Worm (Caenorhabditis elegans) whole organism, L1 larva: ENCODE data around the gene Y48C3A.18.

Source experiments
- C34B4.2 ChIP-seq: sonication (generic microtip); optimal IDR thresholded peaks from 2 replicates; lab custom pipeline; 2017; ENCODE audit warnings: mild to moderate bottlenecking, missing genetic modification characterization, missing compliant biosample characterization
- ceh-8 ChIP-seq: fragments of 200-800 bp; sonication (Bioruptor generic); optimal IDR thresholded peaks from 2 replicates; lab custom pipeline; 2018; ENCODE audit warnings: mild to moderate bottlenecking, missing genetic modification characterization, moderate library complexity, missing compliant biosample characterization
- ceh-88 ChIP-seq: fragments of 200-800 bp; sonication (Bioruptor generic); IDR thresholded peaks from 2 replicates; pipeline ENCODE4 v1.3.6; 2022; ENCODE audit warnings: missing genetic modification characterization, missing compliant biosample characterization
- dpl-1 ChIP-seq, 3 experiments: fragments of 150-350 bp in 2 of 3; sonication (generic microtip) in 1 of 3; optimal IDR thresholded peaks; 2 replicates each; lab custom pipeline; 2014 to 2017; ENCODE audit warnings: missing biosample characterization in 3 of 3, missing genetic modification characterization in 3 of 3, missing genetic modification reagents in 3 of 3
- dsc-1 ChIP-seq: sonication (generic microtip); optimal IDR thresholded peaks from 2 replicates; lab custom pipeline; 2016; ENCODE audit warnings: mild to moderate bottlenecking, missing genetic modification characterization, missing compliant biosample characterization
- efl-1 ChIP-seq, 4 experiments: fragments of 150-350 bp; optimal IDR thresholded peaks in 3 of 4; peaks in 1 of 4; 1 replicate in 1 of 4; 2 replicates in 3 of 4; lab custom pipeline; 2014; ENCODE audit warnings: missing biosample characterization in 2 of 4, missing genetic modification characterization in 2 of 4, missing genetic modification reagents in 2 of 4
- egl-13 ChIP-seq: sonication (generic microtip); optimal IDR thresholded peaks from 2 replicates; lab custom pipeline; 2016; ENCODE audit warnings: missing genotype, missing genetic modification reagents, missing genetic modification characterization, missing compliant biosample characterization
- elt-2 ChIP-seq: sonication (generic microtip); optimal IDR thresholded peaks from 2 replicates; lab custom pipeline; 2016; ENCODE audit warnings: missing genetic modification characterization, mild to moderate bottlenecking, inconsistent platforms, missing compliant biosample characterization, missing genetic modification reagents
- elt-3 ChIP-seq, 6 experiments: fragments of 150-350 bp in 1 of 6; sonication (generic microtip); optimal IDR thresholded peaks; 2 replicates each; lab custom pipeline; 2017 to 2018; ENCODE audit warnings: missing biosample characterization in 6 of 6, missing genetic modification characterization in 6 of 6, inconsistent platforms in 1 of 6
- fkh-8 ChIP-seq: sonication (generic microtip); optimal IDR thresholded peaks from 2 replicates; lab custom pipeline; 2016; ENCODE audit warnings: mild to moderate bottlenecking, missing genetic modification characterization, missing compliant biosample characterization
- hlh-4 ChIP-seq: sonication (generic microtip); optimal IDR thresholded peaks from 2 replicates; lab custom pipeline; 2016; ENCODE audit warnings: mild to moderate bottlenecking, missing genetic modification characterization, missing compliant biosample characterization
- isw-1 ChIP-seq: fragments of 200-800 bp; sonication (Bioruptor generic); IDR thresholded peaks from 2 replicates; pipeline ENCODE4 v1.3.6; 2022; ENCODE audit warnings: missing genetic modification characterization, missing compliant biosample characterization
- lin-13 ChIP-seq: fragments of 150-350 bp; optimal IDR thresholded peaks from 2 replicates; lab custom pipeline; 2014; ENCODE audit warnings: missing biosample characterization, missing genetic modification reagents, missing genetic modification characterization
- lin-14 ChIP-seq: fragments of 200-800 bp; sonication (Bioruptor generic); optimal IDR thresholded peaks from 2 replicates; lab custom pipeline; 2018; ENCODE audit warnings: mild to moderate bottlenecking, missing genetic modification characterization, moderate library complexity, missing compliant biosample characterization
- lin-15B ChIP-seq: fragments of 150-350 bp; sonication (generic microtip); optimal IDR thresholded peaks from 3 replicates; lab custom pipeline; 2014; ENCODE audit warnings: missing biosample characterization, missing genetic modification characterization
- lin-35 ChIP-seq, 2 experiments: fragments of 150-350 bp; optimal IDR thresholded peaks; 2 replicates each; lab custom pipeline; 2014; ENCODE audit warnings: missing biosample characterization in 2 of 2, missing genetic modification characterization in 2 of 2, missing genetic modification reagents in 2 of 2
- lin-39 ChIP-seq: fragments of 150-350 bp; optimal IDR thresholded peaks from 2 replicates; lab custom pipeline; 2014; ENCODE audit warnings: missing biosample characterization, missing genetic modification reagents, missing genetic modification characterization
- lsy-2 ChIP-seq, 2 experiments: fragments of 150-350 bp; optimal IDR thresholded peaks; 2 replicates each; lab custom pipeline; 2014; ENCODE audit warnings: missing biosample characterization in 2 of 2, missing genetic modification characterization in 2 of 2
- mab-9 ChIP-seq: fragments of 200-800 bp; sonication (Bioruptor generic); IDR thresholded peaks from 2 replicates; pipeline ENCODE4 v1.3.6; 2022; ENCODE audit warnings: missing genetic modification reagents, missing genetic modification characterization, missing compliant biosample characterization
- mef-2 ChIP-seq: fragments of 150-350 bp; optimal IDR thresholded peaks from 2 replicates; lab custom pipeline; 2014; ENCODE audit warnings: missing biosample characterization, missing genetic modification characterization
- nhr-12 ChIP-seq: sonication (generic microtip); optimal IDR thresholded peaks from 2 replicates; lab custom pipeline; 2017; ENCODE audit warnings: missing biosample characterization, missing genetic modification characterization
- nhr-19 ChIP-seq: fragments of 200-800 bp; sonication (Bioruptor generic); conservative IDR thresholded peaks from 2 replicates; pipeline ENCODE4 v1.3.6; 2022; ENCODE audit warnings: missing genetic modification characterization, missing compliant biosample characterization
- nhr-20 ChIP-seq: sonication (generic microtip); optimal IDR thresholded peaks from 2 replicates; lab custom pipeline; 2016; ENCODE audit warnings: mild to moderate bottlenecking, missing genetic modification characterization, missing compliant biosample characterization
- nhr-237 ChIP-seq: fragments of 150-350 bp; optimal IDR thresholded peaks from 2 replicates; lab custom pipeline; 2014; ENCODE audit warnings: missing biosample characterization, missing genetic modification characterization
- nhr-76 ChIP-seq: sonication (generic microtip); optimal IDR thresholded peaks from 2 replicates; lab custom pipeline; 2017; ENCODE audit warnings: missing biosample characterization, missing genetic modification characterization
- nhr-85 ChIP-seq: sonication (generic microtip); peaks from one replicate; lab custom pipeline; 2016; ENCODE audit warnings: missing genetic modification characterization, inconsistent platforms, missing compliant biosample characterization
- pqm-1 ChIP-seq: sonication (generic microtip); optimal IDR thresholded peaks from 3 replicates; lab custom pipeline; 2017; ENCODE audit warnings: missing biosample characterization, missing genetic modification characterization
- rnt-1 ChIP-seq: sonication (generic microtip); optimal IDR thresholded peaks from 2 replicates; lab custom pipeline; 2016; ENCODE audit warnings: mild to moderate bottlenecking, missing genetic modification characterization, moderate library complexity, missing compliant biosample characterization
- skn-1 ChIP-seq: fragments of 150-350 bp; optimal IDR thresholded peaks from 2 replicates; lab custom pipeline; 2014; ENCODE audit warnings: missing biosample characterization, missing genetic modification characterization
- snpc-4 ChIP-seq: fragments of 150-350 bp; optimal IDR thresholded peaks from 2 replicates; lab custom pipeline; 2014; ENCODE audit warnings: missing biosample characterization, missing genetic modification characterization
- sptf-1 ChIP-seq: fragments of 150-350 bp; optimal IDR thresholded peaks from 2 replicates; lab custom pipeline; 2014; ENCODE audit warnings: missing biosample characterization, missing genetic modification characterization
- tbx-2 ChIP-seq: sonication (generic microtip); optimal IDR thresholded peaks from 2 replicates; lab custom pipeline; 2016; ENCODE audit warnings: missing genetic modification characterization, missing compliant biosample characterization
- unc-62 ChIP-seq: fragments of 150-350 bp; optimal IDR thresholded peaks from 2 replicates; lab custom pipeline; 2014; ENCODE audit warnings: missing biosample characterization, missing genetic modification reagents, missing genetic modification characterization
- unc-86 ChIP-seq: sonication (generic microtip); optimal IDR thresholded peaks from 2 replicates; lab custom pipeline; 2016; ENCODE audit warnings: missing genetic modification characterization, missing compliant biosample characterization
- xbp-1 ChIP-seq: sonication (generic microtip); optimal IDR thresholded peaks from 2 replicates; lab custom pipeline; 2016; ENCODE audit warnings: missing genetic modification characterization, missing compliant biosample characterization
- zag-1 ChIP-seq: fragments of 150-350 bp; optimal IDR thresholded peaks from 2 replicates; lab custom pipeline; 2014; ENCODE audit warnings: missing biosample characterization, missing genetic modification characterization
- zip-4 ChIP-seq: fragments of 200-800 bp; sonication (Bioruptor generic); optimal IDR thresholded peaks from 2 replicates; lab custom pipeline; 2018; ENCODE audit warnings: mild to moderate bottlenecking, missing genetic modification characterization, moderate library complexity, missing compliant biosample characterization
- ztf-11 ChIP-seq, 2 experiments: sonication (generic microtip); optimal IDR thresholded peaks; 2 replicates each; lab custom pipeline; 2016 to 2017; ENCODE audit warnings: missing genetic modification characterization in 2 of 2, missing biosample characterization in 1 of 2, missing compliant biosample characterization in 1 of 2

Y48C3A.18 gene

DNA sequence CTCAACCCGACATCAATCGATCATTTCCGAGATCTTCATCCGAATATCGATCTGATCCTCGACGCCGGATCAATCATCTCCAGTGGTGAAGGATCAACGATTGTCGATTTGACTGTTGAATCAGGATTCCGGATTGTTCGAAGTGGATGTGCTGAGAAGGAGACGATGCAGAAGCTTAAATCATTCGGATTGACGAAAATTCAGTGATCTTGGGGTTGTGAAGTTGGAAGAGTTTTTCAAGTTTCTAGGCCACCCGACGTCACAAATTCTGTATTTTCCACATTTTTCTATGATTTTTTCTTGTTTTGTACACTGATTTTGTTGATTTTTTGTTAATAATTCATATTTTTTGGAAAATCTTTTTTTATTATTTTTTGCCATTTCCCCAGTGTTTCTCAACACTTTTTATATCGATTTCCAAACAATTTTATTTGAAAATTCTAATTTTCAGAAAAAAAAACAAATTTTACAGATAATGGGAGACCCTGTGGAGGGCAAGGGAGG is 2.2 kb downstream of the Y48C3A.18 start, which contains the start of gene Y48E1C.1:
Gene Y48E1C.1 (plus strand): TSS at position 454 of the 504 bp plus-strand sequence.
- no peak for TF ChIP-seq egl-13 (tag; lab: Kevin White, UChicago)
- TF ChIP-seq zag-1: no peak
- TF ChIP-seq efl-1 (optimal IDR thresholded peaks at IDR 0.05; lab: Kevin White, UChicago): no peak
- TF ChIP-seq efl-1 (GFP tag; optimal IDR thresholded peaks at IDR 0.05 in 1 of 2; lab: Kevin White, UChicago): peak in 1 of 2 experiments; percentile 13
- no peak for TF ChIP-seq nhr-237

DNA sequence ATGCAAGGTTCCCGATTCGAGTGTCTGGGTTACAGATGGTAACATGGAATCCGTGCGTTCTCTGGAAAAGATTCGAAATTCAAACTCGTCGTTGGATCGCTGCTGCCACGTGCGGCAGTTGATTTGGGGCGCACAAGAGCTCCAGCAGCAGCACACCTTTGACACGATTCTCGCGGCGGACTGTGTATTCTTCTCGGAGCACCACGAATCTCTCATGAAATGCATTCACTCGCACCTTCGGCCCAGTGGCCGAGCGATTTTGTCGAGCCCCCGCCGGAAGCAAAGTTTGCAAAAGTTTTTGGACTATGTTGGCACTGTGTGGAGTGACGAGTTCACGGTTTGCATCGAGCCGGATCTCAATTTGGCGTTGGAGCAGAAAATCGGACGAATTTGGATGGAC is 4.1 kb downstream of the Y48C3A.18 start:
- TF ChIP-seq unc-86 (tag; lab: Kevin White, UChicago): no peak
- TF ChIP-seq isw-1 (GFP tag; lab: Robert Waterston, UW): no peak
- peak; percentile 32 for TF ChIP-seq nhr-85 (tag; lab: Kevin White, UChicago)

DNA sequence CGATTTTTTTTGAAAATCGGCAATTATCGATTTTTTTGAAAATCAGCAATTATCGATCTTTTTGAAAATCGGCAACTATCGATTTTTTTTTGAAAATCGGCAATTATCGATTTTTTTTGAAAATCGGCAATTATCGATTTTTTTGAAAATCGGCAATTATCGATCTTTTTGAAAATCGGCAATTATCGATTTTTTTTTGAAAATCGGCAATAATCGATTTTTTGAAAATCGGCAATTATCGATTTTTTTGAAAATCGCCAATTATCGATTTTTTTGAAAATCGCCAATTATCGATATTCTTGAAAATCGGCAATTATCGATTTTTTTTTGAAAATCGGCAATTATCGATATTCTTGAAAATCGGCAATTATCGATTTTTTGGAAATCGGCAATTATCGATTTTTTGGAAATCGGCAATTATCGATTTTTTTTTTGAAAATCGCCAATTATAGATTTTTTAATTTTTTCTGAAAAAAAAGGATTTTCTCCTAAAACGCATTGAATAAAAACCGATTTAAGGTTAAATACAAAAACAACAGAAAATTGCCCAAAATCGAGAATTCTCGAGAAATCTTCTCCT is 5.1 kb downstream of the Y48C3A.18 start:
- TF ChIP-seq C34B4.2 (tag; lab: Kevin White, UChicago) (no peak), zip-4 (GFP tag; lab: Kevin White, UChicago) (no peak), fkh-8 (tag; lab: Kevin White, UChicago) (no peak), dpl-1 (GFP tag; optimal IDR thresholded peaks at IDR 0.05; lab: Kevin White, UChicago) (no peak), skn-1 (tag; lab: Kevin White, UChicago) (no peak), nhr-20 (no peak), snpc-4 (no peak), nhr-19 (GFP tag; lab: Robert Waterston, UW) (no peak), lin-39 (tag; lab: Kevin White, UChicago) (no peak)
- TF ChIP-seq, all 84 proteins: peak for 0

DNA sequence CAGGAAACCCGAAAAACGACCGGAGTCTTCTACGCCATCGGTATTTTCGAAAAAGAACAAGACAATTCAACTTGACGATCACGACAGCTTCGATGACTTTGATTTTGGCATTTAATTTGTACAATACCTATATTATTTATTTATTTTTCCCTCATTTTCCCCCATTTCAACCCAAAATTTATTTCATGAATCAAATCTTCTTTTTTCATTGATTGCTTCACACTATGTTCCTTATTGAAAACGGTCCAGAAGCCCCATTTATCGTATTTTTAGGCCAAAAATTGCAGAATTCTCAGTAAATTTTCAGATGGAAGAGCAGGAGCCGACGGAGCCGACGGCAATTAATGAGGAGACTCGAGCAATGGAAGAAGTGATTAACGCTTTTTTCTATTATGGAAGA is 11.8 kb downstream of the Y48C3A.18 start, which contains the start of gene Y48E1C.2:
Gene Y48E1C.2 (plus strand): TSS at position 301 of the 400 bp plus-strand sequence.
- TF ChIP-seq sptf-1 (no peak), hlh-4 (tag; lab: Kevin White, UChicago) (no peak), nhr-19 (GFP tag; lab: Robert Waterston, UW) (no peak)

DNA sequence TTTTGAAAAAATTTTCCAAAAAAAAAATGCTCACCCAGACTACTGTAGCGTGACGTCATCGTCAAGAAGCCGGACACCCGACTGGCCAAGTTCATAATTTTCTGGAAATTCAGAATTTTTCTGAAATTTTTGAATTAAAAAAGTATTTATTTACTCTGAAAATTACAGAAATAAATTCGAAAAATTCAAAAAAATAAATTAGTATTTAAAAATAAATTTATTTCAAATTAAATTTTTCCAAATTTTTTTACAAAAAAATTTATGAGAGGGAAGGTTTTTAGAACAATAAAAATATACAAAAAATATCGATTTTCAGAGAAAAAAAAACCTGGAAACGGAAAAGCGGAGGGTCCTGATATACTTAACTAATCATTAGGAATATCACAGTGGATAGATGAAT is 24.3 kb downstream of the Y48C3A.18 start, which contains the start of gene Y48E1C.4:
Gene Y48E1C.4 (minus strand): TSS at position 101 of the 400 bp plus-strand sequence.
- no peak for TF ChIP-seq lin-13
- TF ChIP-seq skn-1 (tag; lab: Kevin White, UChicago): no peak
- TF ChIP-seq lin-35 (GFP tag; optimal IDR thresholded peaks at IDR 0.05; lab: Kevin White, UChicago): no peak
- no peak for TF ChIP-seq isw-1 (GFP tag; lab: Robert Waterston, UW)
- TF ChIP-seq mef-2: no peak
- TF ChIP-seq ceh-8 (GFP tag; lab: Kevin White, UChicago): no peak
- TF ChIP-seq mab-9 (GFP tag; lab: Robert Waterston, UW): no peak
- no peak for TF ChIP-seq ceh-88 (GFP tag; lab: Robert Waterston, UW)
- TF ChIP-seq elt-3 (tag; optimal IDR thresholded peaks at IDR 0.05; lab: Kevin White, UChicago): no peak
- no peak for TF ChIP-seq ztf-11 (tag; optimal IDR thresholded peaks at IDR 0.05; lab: Kevin White, UChicago)
- TF ChIP-seq dsc-1 (tag; lab: Kevin White, UChicago): no peak
- no peak for TF ChIP-seq rnt-1

DNA sequence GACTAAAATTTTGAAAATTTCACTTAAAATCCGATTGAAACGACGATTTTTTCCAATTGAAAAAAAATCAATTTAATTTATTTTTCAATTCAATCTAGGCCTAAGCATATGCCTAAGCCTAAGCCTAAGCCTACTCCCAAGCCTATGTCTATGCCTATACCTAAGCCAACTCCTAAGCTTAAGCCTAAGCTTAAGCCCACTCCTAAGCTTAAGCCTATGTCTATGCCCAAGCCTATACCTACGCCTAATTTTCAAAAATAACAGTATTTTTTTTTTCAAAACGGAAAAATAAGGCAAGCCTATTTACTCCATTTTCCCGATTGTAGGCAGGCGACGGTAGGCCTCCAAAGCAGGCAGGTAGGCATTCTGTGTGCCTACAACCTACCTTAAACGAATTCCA is 31.9 kb downstream of the Y48C3A.18 start:
- TF ChIP-seq lsy-2 (tag; optimal IDR thresholded peaks at IDR 0.05; lab: Kevin White, UChicago) (no peak), nhr-85 (tag; lab: Kevin White, UChicago) (no peak), sptf-1 (no peak), xbp-1 (tag; lab: Kevin White, UChicago) (no peak), lin-14 (GFP tag; lab: Kevin White, UChicago) (no peak), egl-13 (tag; lab: Kevin White, UChicago) (no peak), unc-62 (GFP tag; lab: Kevin White, UChicago) (no peak), lin-15B (tag; lab: Kevin White, UChicago) (no peak), tbx-2 (tag; lab: Kevin White, UChicago) (no peak), nhr-76 (tag; lab: Kevin White, UChicago) (no peak), nhr-12 (tag; lab: Kevin White, UChicago) (no peak), elt-2 (no peak), isw-1 (GFP tag; lab: Robert Waterston, UW) (no peak), pqm-1 (tag; lab: Kevin White, UChicago) (no peak)
